Worm (Caenorhabditis elegans) whole organism, young adult: ENCODE measurements around the gene cnc-10.

Experiments
- F37B4.10 ChIP-seq: fragments of 200-800 bp; sonication (Bioruptor generic); IDR thresholded peaks from 2 replicates; pipeline ENCODE4 v1.3.6; 2022; ENCODE audit warnings: missing genetic modification characterization, missing compliant biosample characterization
- F52B5.7 ChIP-seq: sonication (generic microtip); optimal IDR thresholded peaks from 2 replicates; lab custom pipeline; 2016; ENCODE audit warnings: mild to moderate bottlenecking, missing genetic modification characterization, missing compliant biosample characterization
- F57C9.4 ChIP-seq: sonication (generic microtip); optimal IDR thresholded peaks from 2 replicates; lab custom pipeline; 2017; ENCODE audit warnings: mild to moderate bottlenecking, missing genetic modification characterization, missing compliant biosample characterization
- Y53F4B.3 ChIP-seq: fragments of 200-800 bp; sonication (Bioruptor generic); IDR thresholded peaks from 2 replicates; pipeline ENCODE4 v1.3.6; 2022; ENCODE audit warnings: missing genetic modification reagents, missing genetic modification characterization, missing compliant biosample characterization
- ZK185.1 ChIP-seq: sonication (generic microtip); optimal IDR thresholded peaks from 2 replicates; lab custom pipeline; 2016; ENCODE audit warnings: mild to moderate bottlenecking, missing genetic modification characterization, missing compliant biosample characterization; ENCODE audit not compliant: poor library complexity, severe bottlenecking
- akir-1 ChIP-seq: fragments of 200-800 bp; sonication (Bioruptor generic); optimal IDR thresholded peaks from 2 replicates; lab custom pipeline; 2018; ENCODE audit warnings: mild to moderate bottlenecking, missing genetic modification characterization, moderate library complexity, missing compliant biosample characterization
- ama-1 ChIP-seq, 3 experiments: fragments of 150-350 bp in 1 of 3; sonication (generic microtip) in 2 of 3; optimal IDR thresholded peaks; 2 replicates each; lab custom pipeline; 2014 to 2018; ENCODE audit warnings: missing biosample characterization in 2 of 3, missing genetic modification characterization in 2 of 3, missing genetic modification reagents in 2 of 3
- aptf-2 ChIP-seq: fragments of 200-800 bp; sonication (Bioruptor generic); conservative IDR thresholded peaks from 2 replicates; pipeline ENCODE4 v1.3.6; 2022; ENCODE audit warnings: missing genetic modification reagents, missing genetic modification characterization, missing compliant biosample characterization
- bed-2 ChIP-seq: fragments of 200-800 bp; sonication (Bioruptor generic); IDR thresholded peaks from 2 replicates; pipeline ENCODE4 v1.3.6; 2022; ENCODE audit warnings: missing genetic modification reagents, missing genetic modification characterization, missing compliant biosample characterization
- ceh-40 ChIP-seq: fragments of 200-800 bp; sonication (Bioruptor generic); IDR thresholded peaks from 2 replicates; pipeline ENCODE4 v1.3.6; 2022; ENCODE audit warnings: missing genetic modification characterization, missing compliant biosample characterization
- ceh-79 ChIP-seq: sonication (generic microtip); optimal IDR thresholded peaks from 2 replicates; lab custom pipeline; 2017; ENCODE audit warnings: mild to moderate bottlenecking, missing genetic modification characterization, missing compliant biosample characterization
- dpl-1 ChIP-seq: fragments of 150-350 bp; optimal IDR thresholded peaks from 2 replicates; lab custom pipeline; 2014; ENCODE audit warnings: missing biosample characterization, missing genetic modification reagents, missing genetic modification characterization
- efl-1 ChIP-seq: fragments of 150-350 bp; optimal IDR thresholded peaks from 2 replicates; lab custom pipeline; 2014; ENCODE audit warnings: missing biosample characterization, missing genetic modification reagents, missing genetic modification characterization
- egl-44 ChIP-seq: fragments of 200-800 bp; sonication (Bioruptor generic); IDR thresholded peaks from 2 replicates; pipeline ENCODE4 v1.3.6; 2022; ENCODE audit warnings: missing genetic modification reagents, missing genetic modification characterization, missing compliant biosample characterization
- ekl-4 ChIP-seq: fragments of 200-800 bp; sonication (Bioruptor generic); IDR thresholded peaks from 2 replicates; pipeline ENCODE4 v1.3.6; 2022; ENCODE audit warnings: missing genetic modification reagents, missing genetic modification characterization, missing compliant biosample characterization
- ets-4 ChIP-seq: fragments of 200-800 bp; sonication (Bioruptor generic); optimal IDR thresholded peaks from 2 replicates; lab custom pipeline; 2018; ENCODE audit warnings: mild to moderate bottlenecking, missing genetic modification characterization, missing compliant biosample characterization
- gei-17 ChIP-seq: fragments of 200-800 bp; sonication (Bioruptor generic); optimal IDR thresholded peaks from 2 replicates; lab custom pipeline; 2018; ENCODE audit warnings: mild to moderate bottlenecking, missing genetic modification characterization, missing compliant biosample characterization
- hlh-26 ChIP-seq: fragments of 200-800 bp; sonication (Bioruptor generic); conservative IDR thresholded peaks from 2 replicates; pipeline ENCODE4 v1.3.6; 2022; ENCODE audit warnings: missing genetic modification reagents, missing genetic modification characterization, missing compliant biosample characterization
- hmg-1.2 ChIP-seq: fragments of 200-800 bp; sonication (Bioruptor generic); IDR thresholded peaks from 2 replicates; pipeline ENCODE4 v1.3.6; 2022; ENCODE audit warnings: missing genetic modification reagents, missing genetic modification characterization, missing compliant biosample characterization
- lin-26 ChIP-seq: fragments of 200-800 bp; sonication (Bioruptor generic); IDR thresholded peaks from 2 replicates; pipeline ENCODE4 v1.3.6; 2022; ENCODE audit warnings: missing genetic modification reagents, missing genetic modification characterization, missing compliant biosample characterization
- lin-35 ChIP-seq, 3 experiments: fragments of 150-350 bp in 2 of 3; sonication (generic microtip) in 1 of 3; optimal IDR thresholded peaks; 2 replicates each; lab custom pipeline; 2014 to 2018; ENCODE audit warnings: missing biosample characterization in 3 of 3, missing genetic modification characterization in 3 of 3, missing genetic modification reagents in 3 of 3
- mes-4 ChIP-seq: sonication (generic microtip); optimal IDR thresholded peaks from 2 replicates; lab custom pipeline; 2016; ENCODE audit warnings: missing genotype, missing genetic modification characterization, missing compliant biosample characterization
- nhr-179 ChIP-seq: sonication (generic microtip); optimal IDR thresholded peaks from 2 replicates; lab custom pipeline; 2016; ENCODE audit warnings: mild to moderate bottlenecking, missing genetic modification characterization, missing compliant biosample characterization
- rec-8 ChIP-seq, 2 experiments: sonication (generic microtip); optimal IDR thresholded peaks; 2 replicates each; lab custom pipeline; 2016; ENCODE audit warnings: mild to moderate bottlenecking in 2 of 2, missing genetic modification characterization in 2 of 2, missing genetic modification reagents in 2 of 2, missing genotype in 2 of 2, missing biosample characterization in 1 of 2, missing compliant biosample characterization in 1 of 2, moderate library complexity in 1 of 2
- repo-1 ChIP-seq: sonication (generic microtip); optimal IDR thresholded peaks from 2 replicates; lab custom pipeline; 2017; ENCODE audit warnings: mild to moderate bottlenecking, missing genetic modification characterization, missing compliant biosample characterization
- snpc-4 ChIP-seq, 5 experiments: fragments of 150-350 bp in 1 of 5; sonication (generic microtip) in 4 of 5; optimal IDR thresholded peaks; 2 replicates each; lab custom pipeline; 2014 to 2018; ENCODE audit warnings: missing genetic modification characterization in 5 of 5, missing biosample characterization in 3 of 5, antibody characterized with exemption in 2 of 5, mild to moderate bottlenecking in 2 of 5, missing compliant biosample characterization in 2 of 5, missing genotype in 2 of 5, moderate library complexity in 2 of 5, missing genetic modification reagents in 1 of 5
- somi-1 ChIP-seq: fragments of 200-800 bp; sonication (Bioruptor generic); optimal IDR thresholded peaks from 2 replicates; lab custom pipeline; 2018; ENCODE audit warnings: mild to moderate bottlenecking, missing genetic modification characterization, missing compliant biosample characterization
- tlf-1 ChIP-seq: fragments of 200-800 bp; sonication (Bioruptor generic); optimal IDR thresholded peaks from 2 replicates; lab custom pipeline; 2018; ENCODE audit warnings: mild to moderate bottlenecking, missing genetic modification characterization, missing compliant biosample characterization
- zfh-2 ChIP-seq: fragments of 200-800 bp; sonication (Bioruptor generic); conservative IDR thresholded peaks from 2 replicates; pipeline ENCODE4 v1.3.6; 2022; ENCODE audit warnings: missing genetic modification reagents, missing genetic modification characterization, missing compliant biosample characterization
- zim-3 ChIP-seq: sonication (generic microtip); optimal IDR thresholded peaks from 2 replicates; lab custom pipeline; 2017; ENCODE audit warnings: mild to moderate bottlenecking, missing genetic modification characterization, moderate library complexity, missing compliant biosample characterization
- ztf-18 ChIP-seq: sonication (generic microtip); optimal IDR thresholded peaks from 2 replicates; lab custom pipeline; 2016; ENCODE audit warnings: missing genotype, mild to moderate bottlenecking, missing genetic modification characterization, missing compliant biosample characterization
- ztf-25 ChIP-seq: fragments of 200-800 bp; sonication (Bioruptor generic); IDR thresholded peaks from 2 replicates; pipeline ENCODE4 v1.3.6; 2022; ENCODE audit warnings: missing genetic modification reagents, missing genetic modification characterization, missing compliant biosample characterization

cnc-10 gene

DNA sequence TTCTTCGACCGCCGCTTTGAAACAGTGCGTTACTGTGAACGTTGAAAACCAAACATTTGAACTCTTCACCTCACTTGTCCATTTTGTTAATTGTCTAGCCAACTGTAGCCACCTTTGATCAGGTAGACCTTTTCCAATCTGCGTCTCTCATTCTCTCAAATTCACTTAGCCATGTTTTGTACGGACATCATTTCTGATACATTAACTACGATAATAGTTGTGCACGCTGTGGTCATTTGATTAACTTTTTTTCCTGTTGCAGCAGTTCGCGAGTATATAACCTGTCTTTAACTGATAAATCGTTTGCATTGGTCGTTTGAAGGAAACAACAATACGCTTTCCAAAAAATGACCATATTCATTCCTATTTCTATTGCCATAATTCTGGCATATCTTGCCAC lies 34.4 kb downstream of the cnc-10 start, which contains the start of gene cyp-29A2 (continued):
- no peak for TF ChIP-seq aptf-2 (GFP tag; lab: Robert Waterston, UW)
- no peak for TF ChIP-seq lin-26 (GFP tag; lab: Robert Waterston, UW)
- no peak for TF ChIP-seq Y53F4B.3

- TF ChIP-seq somi-1 (GFP tag; lab: Kevin White, UChicago) = no peak
- no peak for TF ChIP-seq nhr-179
- no peak for TF ChIP-seq hmg-1.2 (GFP tag; lab: Robert Waterston, UW)
- no peak for TF ChIP-seq rec-8 (tag; optimal IDR thresholded peaks at IDR 0.05; lab: Kevin White, UChicago)
- no peak for TF ChIP-seq F57C9.4 (tag; lab: Kevin White, UChicago)
- no peak for TF ChIP-seq aptf-2 (GFP tag; lab: Robert Waterston, UW)
- no peak for TF ChIP-seq efl-1
- no peak for TF ChIP-seq mes-4 (tag; lab: Kevin White, UChicago)
- no peak for TF ChIP-seq akir-1
- TF ChIP-seq gei-17 (GFP tag; lab: Kevin White, UChicago) = no peak
- no peak for TF ChIP-seq F52B5.7 (tag; lab: Kevin White, UChicago)
Measured at ce11 chrV:11220415-11220814, 37.4 kb downstream of the cnc-10 start.

DNA sequence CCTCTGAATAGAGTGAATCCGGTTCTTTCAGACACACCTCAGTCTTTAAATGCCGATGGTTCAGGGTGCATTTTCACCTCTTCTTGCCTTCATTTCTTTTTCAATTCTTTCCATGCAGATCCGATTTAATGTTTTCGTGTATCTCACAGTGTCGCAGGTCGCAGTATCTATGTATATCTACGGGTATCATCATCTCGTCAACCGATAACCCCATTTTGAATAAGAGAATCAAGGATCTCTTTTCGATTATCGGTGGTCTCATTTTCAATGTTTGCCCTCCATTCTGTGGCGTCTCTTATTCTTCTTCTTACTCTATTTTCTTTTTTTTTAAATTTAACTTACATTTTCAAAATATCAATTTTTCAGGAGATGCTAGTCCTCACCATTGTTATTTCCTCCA lies 37.9 kb downstream of the cnc-10 start, which contains the start of gene T19B10.2:
Gene T19B10.2, plus strand, starts transcription at position 367 of the 400 bp plus-strand sequence.
- TF ChIP-seq zim-3 (tag; lab: Kevin White, UChicago) (no peak), bed-2 (GFP tag; lab: Robert Waterston, UW) (no peak), egl-44 (GFP tag; lab: Robert Waterston, UW) (no peak), snpc-4 (GFP tag; optimal IDR thresholded peaks at IDR 0.05; lab: Kevin White, UChicago) (no peak), snpc-4 (tag; optimal IDR thresholded peaks at IDR 0.05; lab: Kevin White, UChicago) (no peak), ceh-79 (tag; lab: Kevin White, UChicago) (no peak), ztf-25 (GFP tag; lab: Robert Waterston, UW) (no peak), repo-1 (tag; lab: Kevin White, UChicago) (no peak), ceh-40 (GFP tag; lab: Robert Waterston, UW) (no peak)

DNA sequence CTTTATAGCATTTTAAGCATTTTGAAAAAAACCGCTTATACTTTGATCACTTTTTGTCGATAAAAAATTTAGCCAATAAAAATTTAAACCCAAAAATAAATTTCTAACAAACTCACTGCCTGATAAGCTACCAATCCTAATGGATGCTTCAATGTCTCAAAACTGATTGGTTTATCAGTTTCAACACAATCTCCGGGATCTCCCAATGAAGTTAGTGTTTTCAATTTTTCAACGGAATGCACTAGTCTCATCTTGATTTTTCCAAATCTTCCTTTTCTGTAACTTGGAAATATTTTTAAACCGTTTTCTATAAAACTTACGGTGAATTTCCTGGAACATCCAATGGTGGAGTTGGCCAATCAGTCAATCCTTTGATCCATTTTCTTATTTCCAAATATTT lies 40.7 kb downstream of the cnc-10 start:
- TF ChIP-seq ztf-18 (no peak), dpl-1 (GFP tag; lab: Kevin White, UChicago) (no peak), zfh-2 (no peak), ets-4 (GFP tag; lab: Kevin White, UChicago) (no peak), tlf-1 (GFP tag; lab: Kevin White, UChicago) (no peak)

DNA sequence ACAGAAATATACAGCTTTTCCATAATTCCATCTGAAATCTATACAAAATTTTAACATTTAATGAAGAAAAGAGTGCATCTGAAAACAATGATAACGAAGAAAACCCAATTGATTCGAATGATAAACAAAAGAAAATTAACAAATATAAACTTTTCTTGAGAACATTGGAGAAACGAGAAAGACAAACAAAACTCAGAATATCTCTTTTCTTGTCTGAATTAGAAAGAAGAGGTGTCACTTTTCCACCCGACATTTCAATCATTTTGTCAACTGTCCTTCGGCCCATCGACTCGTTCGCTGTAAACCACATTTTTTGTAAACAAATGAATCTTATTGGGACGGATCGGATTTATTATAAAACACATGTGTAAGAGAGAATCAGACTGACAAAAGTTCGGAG lies 43.0 kb downstream of the cnc-10 start, which contains the start of gene bgal-1:
Gene bgal-1, minus strand, starts transcription at position 38 of the 400 bp plus-strand sequence.
- TF ChIP-seq snpc-4 (GFP tag; optimal IDR thresholded peaks at IDR 0.05; lab: Kevin White, UChicago) = no peak
- TF ChIP-seq snpc-4 (tag; optimal IDR thresholded peaks at IDR 0.05; lab: Kevin White, UChicago) = peak in 2 of 4 experiments; percentile 32 to 39
- TF ChIP-seq egl-44 (GFP tag; lab: Robert Waterston, UW) = no peak
- TF ChIP-seq ama-1 (optimal IDR thresholded peaks at IDR 0.05; lab: Kevin White, UChicago) = peak; percentile 22
- peak in 1 of 2 experiments; percentile 15 for TF ChIP-seq ama-1 (GFP tag; optimal IDR thresholded peaks at IDR 0.05; lab: Kevin White, UChicago)
- peak in 1 of 3 experiments; percentile 37 for TF ChIP-seq lin-35 (GFP tag; optimal IDR thresholded peaks at IDR 0.05; lab: Kevin White, UChicago)
- TF ChIP-seq hlh-26 = no peak
- no peak for TF ChIP-seq ZK185.1 (tag; lab: Kevin White, UChicago)
- peak; percentile 8 for TF ChIP-seq somi-1 (GFP tag; lab: Kevin White, UChicago)
- TF ChIP-seq F37B4.10 (GFP tag; lab: Robert Waterston, UW) = no peak
- 0 out of 2 replicates have a peak, but pooled peaks have one; percentile 18 for TF ChIP-seq ekl-4 (GFP tag; lab: Robert Waterston, UW)
